Worm (Caenorhabditis elegans): ENCODE results near the gene R12C12.7.

ce11 chrII:6046023-6046631 is 9.7 kb downstream of the R12C12.7 start:
- no peak for TF ChIP-seq med-1 (GFP tag; optimal IDR thresholded peaks at IDR 0.05; ENCODE audit: insufficient read depth)
- TF ChIP-seq flt-1 (GFP tag; IDR thresholded peaks at IDR 0.05), result no peak
- no peak for TF ChIP-seq ztf-29 (GFP tag; IDR thresholded peaks at IDR 0.05)
- no peak for TF ChIP-seq ref-1 (GFP tag; conservative IDR thresholded peaks at IDR 0.05)
- no peak for TF ChIP-seq tab-1 (GFP tag; IDR thresholded peaks at IDR 0.05)
- TF ChIP-seq T22C8.4 (GFP tag; IDR thresholded peaks at IDR 0.05), result no peak
- 0 out of 2 replicates have a peak, but pooled peaks have one; percentile 25 for TF ChIP-seq ztf-23 (GFP tag; IDR thresholded peaks at IDR 0.05)
- TF ChIP-seq klf-2 (GFP tag; conservative IDR thresholded peaks at IDR 0.05), result no peak

Data from whole organism, midembryonic.